Worm (Caenorhabditis elegans): Measurements from ENCODE around the gene bath-19.
"Not testable (repeated sequence)": the region's sequence is repeated elsewhere in the genome, so short reads cannot be mapped to it uniquely, and the experiment has no call there.

The bath-19 gene

DNA sequence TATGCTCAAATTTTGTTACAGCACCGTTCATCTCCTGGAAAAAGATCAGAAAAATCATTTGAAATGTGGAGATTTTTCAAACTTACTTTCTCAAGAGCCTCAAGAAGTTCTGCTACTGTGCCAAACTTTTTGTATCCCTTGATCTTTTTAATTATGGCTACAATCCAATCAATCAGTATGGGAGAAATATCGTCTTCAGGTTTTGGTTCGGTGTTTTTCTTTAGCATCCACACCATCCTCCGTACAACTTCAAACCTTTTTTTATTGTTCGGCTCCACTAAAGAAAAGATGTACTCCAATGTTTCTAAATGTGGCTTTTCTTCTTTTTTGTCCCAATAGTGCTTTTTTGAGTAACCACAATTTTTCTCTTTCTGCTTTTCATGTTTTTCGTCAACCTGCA is 37.3 kb upstream of the bath-19 start:
- TF ChIP-seq nhr-129 (tag; optimal IDR thresholded peaks at IDR 0.05) (no peak), aly-2 (tag; optimal IDR thresholded peaks at IDR 0.05) (no peak), ama-1 (optimal IDR thresholded peaks at IDR 0.05) (no peak), lin-11 (tag; optimal IDR thresholded peaks at IDR 0.05) (no peak), unc-55 (GFP tag; optimal IDR thresholded peaks at IDR 0.05) (no peak), alr-1 (tag; optimal IDR thresholded peaks at IDR 0.05) (no peak), skn-1 (tag; optimal IDR thresholded peaks at IDR 0.05) (no peak), nhr-12 (tag; optimal IDR thresholded peaks at IDR 0.05) (no peak), ztf-4 (tag; optimal IDR thresholded peaks at IDR 0.05) (no peak)

DNA sequence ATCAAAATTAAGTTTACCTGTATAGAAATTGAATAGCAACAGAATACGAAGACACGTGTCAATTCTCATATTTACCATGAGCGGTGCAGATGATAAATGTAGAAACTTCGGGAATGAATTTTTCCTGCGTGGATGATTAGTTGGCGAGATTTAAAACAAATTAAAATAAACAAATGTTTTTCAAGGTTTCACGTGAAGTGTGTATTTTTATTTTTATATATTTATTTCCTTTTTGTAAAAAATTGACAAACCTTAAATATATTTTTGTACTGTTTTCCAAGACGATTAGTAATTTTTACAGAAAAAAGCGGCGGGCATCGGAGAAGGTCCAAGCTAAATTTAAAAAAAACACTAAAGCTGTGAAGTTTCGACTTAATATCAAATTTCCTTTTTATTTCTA is 36.3 kb upstream of the bath-19 start, which contains the start of gene F07E5.8:
Gene F07E5.8, minus strand, starts transcription at position 101 of the 400 bp plus-strand sequence.
- TF ChIP-seq lin-39 (tag; optimal IDR thresholded peaks at IDR 0.05) (no peak), aly-2 (tag; optimal IDR thresholded peaks at IDR 0.05) (no peak), sem-4 (tag; optimal IDR thresholded peaks at IDR 0.05) (no peak), ZK546.5 (tag; optimal IDR thresholded peaks at IDR 0.05) (no peak), nhr-25 (tag; optimal IDR thresholded peaks at IDR 0.05) (no peak), lin-11 (tag; optimal IDR thresholded peaks at IDR 0.05) (no peak), lin-13 (GFP tag; optimal IDR thresholded peaks at IDR 0.05) (no peak), egl-27 (tag; optimal IDR thresholded peaks at IDR 0.05) (no peak), nhr-21 (tag; optimal IDR thresholded peaks at IDR 0.05) (no peak), R02D3.7 (tag; optimal IDR thresholded peaks at IDR 0.05) (no peak), alr-1 (tag; optimal IDR thresholded peaks at IDR 0.05) (no peak), crh-2 (tag; optimal IDR thresholded peaks at IDR 0.05) (no peak), unc-62 (GFP tag; optimal IDR thresholded peaks at IDR 0.05) (no peak), gmeb-1 (tag; optimal IDR thresholded peaks at IDR 0.05) (no peak)

DNA sequence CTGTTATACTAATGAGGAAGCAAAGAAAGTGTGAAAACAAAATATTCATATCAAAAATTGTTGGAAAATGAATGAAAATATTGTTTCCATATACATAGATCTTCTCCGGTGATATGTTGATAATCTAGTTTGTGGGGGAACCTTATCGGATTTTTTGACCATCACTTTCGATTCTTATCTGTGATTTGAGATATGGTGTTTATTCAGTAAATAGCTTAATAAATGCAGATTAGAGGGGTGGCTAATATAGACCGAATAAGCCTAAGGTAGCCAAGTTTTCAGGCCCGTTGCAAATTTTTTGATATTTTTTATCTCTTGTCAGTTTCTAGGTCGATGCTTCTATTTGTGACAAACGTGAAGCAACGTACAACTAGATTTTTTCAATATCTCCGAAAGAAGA is 32.2 kb upstream of the bath-19 start, which contains the start of gene F07E5.7:
Gene F07E5.7, minus strand, starts transcription at position 101 of the 400 bp plus-strand sequence.
- TF ChIP-seq ama-1 (optimal IDR thresholded peaks at IDR 0.05) (no peak), sem-4 (tag; optimal IDR thresholded peaks at IDR 0.05) (no peak), zag-1 (tag; optimal IDR thresholded peaks at IDR 0.05) (no peak), ceh-16 (tag; optimal IDR thresholded peaks at IDR 0.05) (no peak), nhr-11 (tag; optimal IDR thresholded peaks at IDR 0.05) (no peak), C34F6.9 (tag; optimal IDR thresholded peaks at IDR 0.05) (no peak), alr-1 (tag; optimal IDR thresholded peaks at IDR 0.05) (no peak), lin-13 (GFP tag; optimal IDR thresholded peaks at IDR 0.05) (no peak), skn-1 (tag; optimal IDR thresholded peaks at IDR 0.05) (no peak), nhr-21 (tag; optimal IDR thresholded peaks at IDR 0.05) (no peak), F13H6.1 (tag; optimal IDR thresholded peaks at IDR 0.05) (no peak), nhr-6 (tag; optimal IDR thresholded peaks at IDR 0.05) (no peak), lin-11 (tag; optimal IDR thresholded peaks at IDR 0.05) (no peak), snpc-4 (tag; optimal IDR thresholded peaks at IDR 0.05) (no peak), nhr-23 (tag; optimal IDR thresholded peaks at IDR 0.05) (no peak), ztf-11 (tag; optimal IDR thresholded peaks at IDR 0.05) (no peak), gmeb-1 (tag; optimal IDR thresholded peaks at IDR 0.05) (no peak), unc-39 (tag; optimal IDR thresholded peaks at IDR 0.05) (no peak), sma-9 (GFP tag; optimal IDR thresholded peaks at IDR 0.05) (no peak), sma-9 (tag; optimal IDR thresholded peaks at IDR 0.05) (no peak)

DNA sequence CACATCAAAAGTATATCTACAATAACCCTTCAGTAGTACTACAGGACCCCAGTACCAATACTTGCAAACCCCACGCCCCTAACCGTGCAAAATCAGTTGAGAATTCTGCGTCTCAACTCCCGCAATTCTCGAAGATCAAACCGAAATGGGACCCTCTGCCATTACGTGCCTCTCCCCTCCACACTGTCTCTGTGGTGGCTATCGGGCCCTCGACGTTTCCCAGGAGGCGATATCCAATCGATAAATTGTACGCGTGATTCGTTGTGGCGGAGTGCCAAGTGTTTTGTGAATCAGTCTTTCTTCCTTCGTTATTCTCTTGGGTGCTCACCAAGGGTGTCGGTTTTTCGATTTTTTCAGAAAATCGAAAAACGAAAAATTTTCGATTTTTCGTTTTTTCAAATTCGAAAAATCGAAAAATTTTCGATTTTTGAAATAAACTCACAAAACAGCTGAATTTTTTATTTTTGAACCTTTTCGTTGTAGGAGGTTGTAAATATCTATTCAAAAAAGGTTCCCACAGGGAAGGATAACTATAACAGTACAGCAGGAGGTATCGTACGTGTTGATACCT is 28.3 kb upstream of the bath-19 start, which contains the start of gene F07E5.12:
Gene F07E5.12, plus strand, starts transcription at position 521 of the 571 bp plus-strand sequence.
- not testable (repeated sequence) for TF ChIP-seq gmeb-1 (tag; optimal IDR thresholded peaks at IDR 0.05); lin-13 (GFP tag; optimal IDR thresholded peaks at IDR 0.05); lin-11 (tag; optimal IDR thresholded peaks at IDR 0.05)

DNA sequence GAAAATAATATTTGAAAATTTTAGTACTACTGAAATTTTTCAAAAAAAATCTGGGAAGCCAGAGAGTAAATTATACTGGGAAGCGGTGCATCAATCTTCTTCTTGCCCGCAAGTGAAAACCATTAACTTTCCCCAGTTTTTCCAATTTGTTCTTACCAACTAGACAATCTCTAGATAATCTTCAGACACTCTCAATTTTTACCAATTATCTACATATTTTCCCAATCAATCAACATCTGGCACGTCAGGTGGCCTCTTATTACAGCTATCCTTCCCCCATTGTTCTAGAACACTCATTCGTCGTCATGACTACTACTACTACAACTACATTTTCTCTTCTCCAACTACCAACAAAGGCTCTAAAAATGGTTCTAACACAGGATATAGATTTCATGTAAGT is 25.3 kb upstream of the bath-19 start, which contains the start of gene fbxb-6:
Gene fbxb-6, plus strand, starts transcription at position 301 of the 400 bp plus-strand sequence.
- TF ChIP-seq dmd-4 (tag; optimal IDR thresholded peaks at IDR 0.05) (no peak), fos-1 (tag; optimal IDR thresholded peaks at IDR 0.05) (no peak), ama-1 (optimal IDR thresholded peaks at IDR 0.05) (no peak), sem-4 (tag; optimal IDR thresholded peaks at IDR 0.05) (no peak), unc-55 (GFP tag; optimal IDR thresholded peaks at IDR 0.05) (no peak), ceh-16 (tag; optimal IDR thresholded peaks at IDR 0.05) (no peak)
